Fruit fly (Drosophila melanogaster): ENCODE results near the gene CG42594.

CG42594 gene

DNA sequence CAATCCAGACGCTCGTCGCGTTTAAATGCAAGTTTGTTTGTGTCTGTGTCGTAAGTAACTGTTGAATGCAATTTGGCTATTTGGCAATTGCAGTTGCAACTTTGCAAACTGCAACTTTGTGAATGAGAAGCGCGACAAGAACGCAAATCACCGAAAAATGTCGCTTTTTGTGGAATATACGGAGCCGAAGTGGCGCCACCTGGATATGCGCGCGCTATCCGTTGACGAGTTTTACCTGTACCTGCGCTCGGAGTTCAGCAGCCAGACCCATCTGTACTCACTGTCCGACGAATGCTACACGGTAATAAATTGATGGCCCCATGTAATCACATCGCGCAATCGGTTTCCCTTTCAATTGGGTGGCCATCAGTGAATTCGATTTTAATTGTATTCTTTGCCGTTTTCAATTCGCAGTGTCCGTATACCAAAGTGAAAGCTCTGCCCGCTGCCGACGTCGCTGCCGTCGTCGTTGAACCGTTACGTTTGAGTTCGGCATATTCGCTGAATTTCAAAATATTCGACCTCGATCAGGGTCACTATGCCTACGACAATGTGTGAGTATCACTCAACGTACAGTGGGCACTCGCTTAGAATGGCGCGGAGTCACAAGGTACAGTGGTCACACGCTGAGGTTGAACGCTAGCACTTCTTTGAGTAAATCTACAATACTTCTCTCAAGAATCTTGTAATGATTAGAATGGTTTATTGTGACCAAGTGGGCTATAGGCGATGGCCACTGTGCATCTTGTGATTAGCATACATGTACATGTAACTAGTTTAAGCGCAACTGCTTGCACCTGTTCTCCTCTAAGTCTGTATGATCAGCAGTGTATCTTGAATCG, 78.6 kb downstream of the CG42594 start:
- TF ChIP-seq Snoo (tag; optimal IDR thresholded peaks at IDR 0.05) = peak; percentile 28
- peak; percentile 83 for TF ChIP-seq CG15710 (tag; optimal IDR thresholded peaks at IDR 0.05)
- TF ChIP-seq CG34367 (tag; optimal IDR thresholded peaks at IDR 0.05) = peak; percentile 80
- TF ChIP-seq rn (GFP tag; IDR thresholded peaks at IDR 0.05) = peak; percentile 80
- peak; percentile 87 for TF ChIP-seq CG10348 (GFP tag; IDR thresholded peaks at IDR 0.05)
- peak; percentile 97 for TF ChIP-seq CG4496 (GFP tag; IDR thresholded peaks at IDR 0.05)
- TF ChIP-seq CG12605 (GFP tag; IDR thresholded peaks at IDR 0.05) = peak; percentile 88
- TF ChIP-seq CG8301 (tag; optimal IDR thresholded peaks at IDR 0.05) = peak; percentile 83
- peak; percentile 96 for TF ChIP-seq fd96Ca (GFP tag; IDR thresholded peaks at IDR 0.05)
- TF ChIP-seq CG9948 (tag; optimal IDR thresholded peaks at IDR 0.05) = peak; percentile 76
- TF ChIP-seq CG17806 (tag; optimal IDR thresholded peaks at IDR 0.05) = peak; percentile 79
- peak; percentile 94 for TF ChIP-seq Ets98B (GFP tag; IDR thresholded peaks at IDR 0.05)
- TF ChIP-seq CG14655 (GFP tag; optimal IDR thresholded peaks at IDR 0.05) = peak; percentile 80
- TF ChIP-seq CG32121 (GFP tag; IDR thresholded peaks at IDR 0.05) = peak; percentile 94
- TF ChIP-seq gl (tag; optimal IDR thresholded peaks at IDR 0.05) = peak; percentile 56
- peak; percentile 76 for TF ChIP-seq CG8159 (tag; optimal IDR thresholded peaks at IDR 0.05)
- no peak for TF ChIP-seq D1 (tag; optimal IDR thresholded peaks at IDR 0.05)
- peak; percentile 78 for TF ChIP-seq Pif1B (GFP tag; optimal IDR thresholded peaks at IDR 0.05)
- no peak for TF ChIP-seq EcR (GFP tag; optimal IDR thresholded peaks at IDR 0.05)
- peak; percentile 87 for TF ChIP-seq Pif1A (GFP tag; optimal IDR thresholded peaks at IDR 0.05)
- TF ChIP-seq CG13204 (GFP tag; optimal IDR thresholded peaks at IDR 0.05) = peak; percentile 11

DNA sequence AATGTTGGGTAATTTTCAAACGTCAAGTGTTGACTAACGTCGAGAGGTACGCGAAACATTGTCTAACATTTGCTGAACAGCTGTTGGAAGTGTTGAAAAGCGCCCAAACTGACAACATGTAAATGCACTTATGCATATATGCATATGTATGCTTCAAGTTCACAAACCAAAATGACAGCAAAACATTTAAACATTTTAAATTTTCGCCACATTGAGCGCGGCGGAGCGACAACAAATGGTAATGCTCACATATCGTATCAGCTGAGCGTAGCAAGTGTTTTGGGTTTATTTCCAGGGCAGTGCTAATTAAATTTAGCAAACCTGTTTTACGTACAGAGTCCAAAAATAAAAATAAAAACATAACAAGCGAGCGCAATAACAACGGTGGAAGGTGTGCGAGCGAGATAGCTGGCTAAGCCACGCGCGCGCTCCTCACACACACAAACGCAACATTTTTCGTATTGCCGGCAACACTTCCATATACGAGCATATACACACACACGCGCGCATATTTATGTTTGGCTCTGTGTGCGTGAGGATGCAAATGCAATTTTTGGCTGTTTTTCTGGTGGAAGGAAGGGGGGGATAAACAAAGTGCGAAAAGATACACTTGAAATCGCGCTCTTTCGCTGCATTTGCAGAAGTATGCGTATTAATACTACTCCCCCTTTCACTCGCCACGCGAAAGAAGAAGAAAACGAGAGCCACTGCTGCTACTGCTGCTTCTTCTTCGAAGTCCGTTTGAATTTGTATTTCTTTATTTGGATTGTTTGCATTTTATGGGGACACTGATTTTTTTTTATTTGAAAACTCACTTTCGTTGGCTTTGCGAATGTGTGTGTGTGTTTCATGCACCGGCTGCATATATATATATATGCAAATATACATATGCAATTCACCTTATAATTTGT, 89.7 kb downstream of the CG42594 start:
- no peak for TF ChIP-seq CG17806 (tag; optimal IDR thresholded peaks at IDR 0.05)
- TF ChIP-seq CG8159 (tag; optimal IDR thresholded peaks at IDR 0.05) = peak; percentile 19
- peak; percentile 34 for TF ChIP-seq Pif1B (GFP tag; optimal IDR thresholded peaks at IDR 0.05)
- TF ChIP-seq Pif1A (GFP tag; optimal IDR thresholded peaks at IDR 0.05) = peak; percentile 32
- TF ChIP-seq CG8301 (tag; optimal IDR thresholded peaks at IDR 0.05) = peak; percentile 41
- TF ChIP-seq CG14655 (GFP tag; optimal IDR thresholded peaks at IDR 0.05) = peak; percentile 25
- TF ChIP-seq D1 (tag; optimal IDR thresholded peaks at IDR 0.05) = no peak
- TF ChIP-seq CG34367 (tag; optimal IDR thresholded peaks at IDR 0.05) = peak; percentile 27

DNA sequence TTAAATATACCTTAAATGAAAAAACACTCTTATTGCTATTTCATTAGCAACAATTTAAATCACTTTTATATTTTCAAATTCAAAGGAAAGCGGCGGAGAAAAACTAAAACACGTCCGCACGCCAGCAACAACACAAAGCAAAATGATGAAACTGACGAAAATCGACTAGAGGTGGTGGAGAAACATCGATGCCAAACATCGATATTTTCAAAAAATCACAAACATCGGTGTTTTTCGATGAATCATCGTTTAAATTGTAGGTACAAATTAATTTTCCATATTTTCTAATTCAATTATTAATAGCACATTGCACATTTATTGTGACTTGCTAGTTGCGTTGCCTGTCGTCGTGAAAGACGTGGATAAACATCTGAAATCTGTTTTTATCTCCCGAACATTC, 90.4 kb downstream of the CG42594 start:
- no peak for TF ChIP-seq EcR (GFP tag; optimal IDR thresholded peaks at IDR 0.05)
- TF ChIP-seq rn (GFP tag; IDR thresholded peaks at IDR 0.05) = no peak
- no peak for TF ChIP-seq gl (tag; optimal IDR thresholded peaks at IDR 0.05)
- TF ChIP-seq Pif1A (GFP tag; optimal IDR thresholded peaks at IDR 0.05) = no peak
- TF ChIP-seq CG8301 (tag; optimal IDR thresholded peaks at IDR 0.05) = no peak
- TF ChIP-seq Pif1B (GFP tag; optimal IDR thresholded peaks at IDR 0.05) = no peak
- TF ChIP-seq CG13204 (GFP tag; optimal IDR thresholded peaks at IDR 0.05) = no peak
- no peak for TF ChIP-seq CG15710 (tag; optimal IDR thresholded peaks at IDR 0.05)
- no peak for TF ChIP-seq Ets98B (GFP tag; IDR thresholded peaks at IDR 0.05)
- TF ChIP-seq CG14655 (GFP tag; optimal IDR thresholded peaks at IDR 0.05) = no peak
- no peak for TF ChIP-seq fd96Ca (GFP tag; IDR thresholded peaks at IDR 0.05)
- TF ChIP-seq CG4496 (GFP tag; IDR thresholded peaks at IDR 0.05) = no peak
- TF ChIP-seq Snoo (tag; optimal IDR thresholded peaks at IDR 0.05) = no peak
- TF ChIP-seq D1 (tag; optimal IDR thresholded peaks at IDR 0.05) = no peak
- no peak for TF ChIP-seq CG32121 (GFP tag; IDR thresholded peaks at IDR 0.05)

DNA sequence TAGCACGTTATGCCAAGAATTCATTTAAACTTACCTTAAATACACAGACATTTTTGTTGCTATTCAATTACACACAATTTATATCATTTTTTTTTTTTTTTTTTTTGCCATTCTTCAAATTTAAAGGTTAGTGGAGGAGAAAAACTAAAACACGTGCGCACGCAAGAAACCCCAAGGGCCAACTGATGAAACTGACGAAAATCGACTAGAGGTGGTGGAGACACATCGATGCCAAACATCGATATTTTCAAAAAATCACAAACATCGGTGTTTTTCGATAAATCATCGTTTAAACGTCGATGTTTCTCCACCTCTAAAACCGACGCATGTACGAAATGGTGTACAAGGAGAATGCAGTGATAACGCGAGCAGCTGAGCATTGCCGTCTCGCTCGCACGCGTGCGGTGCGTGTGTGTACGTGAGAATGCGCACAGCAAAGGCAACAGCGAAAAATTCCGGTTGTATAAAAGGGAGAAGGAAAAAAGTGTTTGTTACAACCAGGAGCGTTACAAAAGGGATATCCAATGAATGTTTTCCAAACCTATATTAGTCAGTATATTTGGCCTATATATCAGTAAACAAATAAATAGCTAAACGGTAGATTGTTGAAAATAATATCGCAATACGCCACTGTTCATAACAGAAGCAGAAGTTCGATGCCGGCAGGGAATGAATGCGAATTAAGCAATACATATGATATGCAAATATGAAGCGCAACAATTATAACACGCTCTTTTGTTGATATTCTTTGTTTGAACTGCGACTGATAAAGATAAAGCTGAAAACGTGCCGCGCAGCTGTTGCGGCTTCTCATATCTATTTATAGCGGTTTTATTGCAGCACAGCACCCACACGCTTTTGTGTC, 95.6 kb downstream of the CG42594 start:
- TF ChIP-seq fd96Ca (GFP tag; IDR thresholded peaks at IDR 0.05) = no peak
- no peak for TF ChIP-seq CG32121 (GFP tag; IDR thresholded peaks at IDR 0.05)
- TF ChIP-seq CG34367 (tag; optimal IDR thresholded peaks at IDR 0.05) = no peak
- peak; percentile 16 for TF ChIP-seq Snoo (tag; optimal IDR thresholded peaks at IDR 0.05)
- TF ChIP-seq CG8301 (tag; optimal IDR thresholded peaks at IDR 0.05) = peak; percentile 9
- TF ChIP-seq gl (tag; optimal IDR thresholded peaks at IDR 0.05) = no peak
- TF ChIP-seq rn (GFP tag; IDR thresholded peaks at IDR 0.05) = no peak
- TF ChIP-seq D1 (tag; optimal IDR thresholded peaks at IDR 0.05) = no peak
- peak; percentile 36 for TF ChIP-seq CG8159 (tag; optimal IDR thresholded peaks at IDR 0.05)
- TF ChIP-seq CG17806 (tag; optimal IDR thresholded peaks at IDR 0.05) = peak; percentile 27
- TF ChIP-seq CG9948 (tag; optimal IDR thresholded peaks at IDR 0.05) = peak; percentile 13
- no peak for TF ChIP-seq Ets98B (GFP tag; IDR thresholded peaks at IDR 0.05)
- TF ChIP-seq CG15710 (tag; optimal IDR thresholded peaks at IDR 0.05) = peak; percentile 37
- peak; percentile 56 for TF ChIP-seq Pif1A (GFP tag; optimal IDR thresholded peaks at IDR 0.05)
- TF ChIP-seq CG14655 (GFP tag; optimal IDR thresholded peaks at IDR 0.05) = peak; percentile 24
- TF ChIP-seq CG4496 (GFP tag; IDR thresholded peaks at IDR 0.05) = no peak
- TF ChIP-seq EcR (GFP tag; optimal IDR thresholded peaks at IDR 0.05) = peak; percentile 4
- TF ChIP-seq CG12605 (GFP tag; IDR thresholded peaks at IDR 0.05) = no peak
- TF ChIP-seq CG10348 (GFP tag; IDR thresholded peaks at IDR 0.05) = no peak
- no peak for TF ChIP-seq CG13204 (GFP tag; optimal IDR thresholded peaks at IDR 0.05)
- TF ChIP-seq Pif1B (GFP tag; optimal IDR thresholded peaks at IDR 0.05) = peak; percentile 26

Measured in whole organism, pupa.